Fruit fly (Drosophila melanogaster) whole organism, embryonic: ENCODE results near the gene CG11655.

Source experiments
- CG13123 ChIP-seq: fragments of 200-800 bp; sonication (Bioruptor generic); optimal IDR thresholded peaks from 2 replicates; lab custom pipeline; 2016; ENCODE audit warnings: missing biosample characterization, missing genetic modification characterization
- CG2678 ChIP-seq: fragments of 200-800 bp; sonication (Bioruptor generic); optimal IDR thresholded peaks from 3 replicates; lab custom pipeline; 2019; ENCODE audit warnings: missing biosample characterization, mild to moderate bottlenecking, missing genetic modification characterization, moderate library complexity
- Chrac-16 ChIP-seq: fragments of 200-800 bp; sonication (Bioruptor generic); optimal IDR thresholded peaks from 3 replicates; lab custom pipeline; 2016; ENCODE audit warnings: missing biosample characterization, missing genetic modification characterization
- NK7.1 ChIP-seq: fragments of 200-800 bp; sonication (Bioruptor generic); optimal IDR thresholded peaks from 3 replicates; lab custom pipeline; 2016; ENCODE audit warnings: missing biosample characterization, missing genetic modification characterization
- Ssrp ChIP-seq: fragments of 200-800 bp; sonication (Bioruptor generic); optimal IDR thresholded peaks from 2 replicates; lab custom pipeline; 2018; ENCODE audit warnings: missing biosample characterization, mild to moderate bottlenecking, missing genetic modification characterization, moderate library complexity
- chif ChIP-seq, 2 experiments: fragments of 200-800 bp; sonication (Bioruptor generic); optimal IDR thresholded peaks; 3 replicates each; lab custom pipeline; 2016; ENCODE audit warnings: missing biosample characterization in 2 of 2, missing genetic modification characterization in 2 of 2
- h ChIP-seq: fragments of >200 bp; optimal IDR thresholded peaks from 2 replicates; lab custom pipeline; 2017
- tin ChIP-seq: fragments of 200-800 bp; sonication (Bioruptor generic); optimal IDR thresholded peaks from 3 replicates; lab custom pipeline; 2016; ENCODE audit warnings: missing biosample characterization, missing genetic modification characterization

DNA sequence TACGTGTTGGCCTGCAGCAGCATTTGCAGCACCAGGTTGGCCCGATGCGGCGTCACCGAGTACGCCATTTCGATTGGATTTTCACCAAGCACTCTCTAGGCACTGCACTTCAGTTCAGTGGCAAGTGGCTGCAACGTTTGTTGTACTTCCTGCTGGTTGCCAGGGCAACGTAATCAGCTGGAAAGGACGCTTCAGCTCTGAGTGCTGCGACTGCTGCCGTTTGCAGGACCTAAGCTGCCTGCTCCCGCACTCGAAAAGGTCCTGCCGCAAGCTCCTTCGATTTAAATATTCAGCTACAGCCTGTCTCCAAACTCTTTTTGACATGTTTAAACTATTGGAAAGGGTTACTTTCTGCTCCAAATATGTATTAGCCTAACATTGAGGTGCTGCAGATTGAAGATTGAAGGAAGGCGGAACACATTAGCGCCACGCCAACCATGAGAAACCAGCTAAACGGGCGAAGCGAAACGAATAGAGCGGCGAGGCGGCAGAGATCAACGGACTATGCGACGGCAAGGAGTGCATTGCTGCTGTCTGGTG is 14.2 kb downstream of the CG11655 start, which contains the start of the genes CG15642 and CG15641:
- TF ChIP-seq NK7.1 (GFP tag; lab: Kevin White, UChicago): no peak
- TF ChIP-seq tin: no peak
- no peak for TF ChIP-seq Ssrp
- TF ChIP-seq h (lab: Kevin White, UChicago): no peak
- TF ChIP-seq CG2678 (tag; lab: Kevin White, UChicago): no peak
- TF ChIP-seq Chrac-16 (GFP tag; lab: Kevin White, UChicago): no peak
- TF ChIP-seq chif (GFP tag; optimal IDR thresholded peaks at IDR 0.05; lab: Kevin White, UChicago): no peak
- no peak for TF ChIP-seq CG13123 (GFP tag; lab: Kevin White, UChicago)
